Worm (Caenorhabditis elegans): ENCODE results near the gene unc-1.

unc-1 gene

DNA sequence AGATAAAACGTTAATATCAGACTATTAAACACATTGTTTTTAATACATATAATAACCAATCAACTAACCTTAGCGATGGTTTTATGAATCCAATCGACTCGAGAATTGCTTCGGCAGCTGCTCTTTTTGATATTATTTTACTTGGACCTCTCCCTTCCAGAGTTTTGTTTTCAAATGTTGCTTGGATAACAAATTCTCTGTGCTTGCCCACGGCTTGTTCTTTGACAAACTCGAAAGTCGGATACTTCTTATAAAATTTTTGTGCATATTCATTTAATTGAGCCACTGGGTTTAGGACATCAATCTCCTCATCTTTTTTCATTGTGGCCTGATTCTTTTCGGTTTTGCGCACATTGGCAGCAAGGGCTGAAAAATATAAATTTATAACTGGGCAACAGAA, 37.2 kb downstream of the unc-1 start, which contains the start of gene F55A4.3:
Gene F55A4.3, minus strand, starts transcription at position 101 of the 400 bp plus-strand sequence.
- TF ChIP-seq lin-13 (GFP tag; optimal IDR thresholded peaks at IDR 0.05) (no peak), mdl-1 (tag; optimal IDR thresholded peaks at IDR 0.05) (no peak), nhr-10 (tag; optimal IDR thresholded peaks at IDR 0.05) (no peak), crh-2 (tag; optimal IDR thresholded peaks at IDR 0.05) (no peak)

DNA sequence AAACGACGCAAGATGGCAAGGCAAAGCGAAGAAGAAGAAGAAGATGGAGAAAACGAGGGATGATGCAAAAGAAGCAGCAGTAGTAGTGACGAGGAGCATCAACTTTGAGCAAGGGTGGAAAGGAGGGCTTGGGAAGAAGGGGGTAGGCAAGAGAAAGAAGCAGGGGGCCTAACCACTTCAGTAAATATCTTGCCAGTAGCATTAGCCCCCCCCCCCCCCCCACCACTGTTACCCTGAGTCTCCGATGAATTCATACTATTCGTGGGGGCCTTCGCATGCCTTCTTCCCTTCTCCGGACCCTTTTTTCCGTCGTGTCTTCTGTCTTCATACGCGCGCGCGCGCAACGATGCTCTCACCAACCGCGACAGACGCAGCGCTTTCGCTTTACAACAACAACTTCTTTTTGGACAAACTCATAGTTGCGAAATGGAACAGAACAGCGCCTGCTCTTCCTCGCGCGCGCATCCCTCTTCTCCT, 40.4 kb downstream of the unc-1 start:
- no peak for TF ChIP-seq ztf-11 (tag; optimal IDR thresholded peaks at IDR 0.05)
- peak; percentile 68 for TF ChIP-seq nhr-129 (tag; optimal IDR thresholded peaks at IDR 0.05)
- TF ChIP-seq blmp-1 (tag; optimal IDR thresholded peaks at IDR 0.05; ENCODE audit: insufficient read depth): no peak
- TF ChIP-seq egl-27 (tag; optimal IDR thresholded peaks at IDR 0.05): no peak
- TF ChIP-seq ztf-4 (tag; optimal IDR thresholded peaks at IDR 0.05): no peak
- peak; percentile 74 for TF ChIP-seq unc-55 (GFP tag; optimal IDR thresholded peaks at IDR 0.05)
- TF ChIP-seq nhr-6 (tag; optimal IDR thresholded peaks at IDR 0.05): no peak
- no peak for TF ChIP-seq lin-13 (GFP tag; optimal IDR thresholded peaks at IDR 0.05)
- TF ChIP-seq aly-2 (tag; optimal IDR thresholded peaks at IDR 0.05): no peak
- TF ChIP-seq lsy-2 (tag; optimal IDR thresholded peaks at IDR 0.05): peak in 1 of 2 experiments; percentile 9
- peak; percentile 2 for TF ChIP-seq mab-5 (tag; optimal IDR thresholded peaks at IDR 0.05)

DNA sequence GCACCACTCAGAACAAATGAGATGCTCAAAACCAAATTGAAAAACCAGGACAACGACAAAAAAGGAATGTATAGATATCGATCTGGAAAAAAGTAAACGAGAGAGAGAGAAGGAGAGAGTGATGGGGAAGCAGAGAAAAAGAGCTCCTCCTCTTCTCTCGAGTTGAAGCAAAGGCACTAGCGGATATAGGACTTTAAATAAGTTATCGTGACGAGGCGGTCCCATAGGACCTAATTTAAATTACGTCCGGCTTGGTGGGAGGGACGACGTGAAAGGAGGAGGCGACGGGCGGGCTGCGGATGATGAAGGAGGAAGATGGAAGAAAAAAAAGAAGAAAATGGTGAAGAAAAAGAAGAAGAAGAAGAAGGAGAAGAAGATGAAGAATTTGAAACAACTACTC, 43.7 kb downstream of the unc-1 start:
- TF ChIP-seq alr-1 (tag; optimal IDR thresholded peaks at IDR 0.05) (no peak), nhr-77 (tag; optimal IDR thresholded peaks at IDR 0.05) (no peak), ceh-16 (tag; optimal IDR thresholded peaks at IDR 0.05) (no peak), peb-1 (tag; optimal IDR thresholded peaks at IDR 0.05) (no peak), nhr-10 (tag; optimal IDR thresholded peaks at IDR 0.05) (no peak), ztf-11 (tag; optimal IDR thresholded peaks at IDR 0.05) (no peak), unc-39 (tag; optimal IDR thresholded peaks at IDR 0.05) (no peak), ceh-82 (tag; optimal IDR thresholded peaks at IDR 0.05) (no peak), R02D3.7 (tag; optimal IDR thresholded peaks at IDR 0.05) (no peak), unc-55 (GFP tag; optimal IDR thresholded peaks at IDR 0.05) (no peak), mab-5 (tag; optimal IDR thresholded peaks at IDR 0.05) (peak; percentile 26), ama-1 (optimal IDR thresholded peaks at IDR 0.05) (no peak), lsy-2 (tag; optimal IDR thresholded peaks at IDR 0.05) (peak; percentile 1 to 53), nhr-23 (tag; optimal IDR thresholded peaks at IDR 0.05) (no peak), dmd-4 (tag; optimal IDR thresholded peaks at IDR 0.05) (no peak), mbf-1 (tag; optimal IDR thresholded peaks at IDR 0.05) (no peak), sem-4 (tag; optimal IDR thresholded peaks at IDR 0.05) (no peak), egl-27 (tag; optimal IDR thresholded peaks at IDR 0.05) (no peak), ztf-1 (GFP tag; conservative IDR thresholded peaks at IDR 0.05) (no peak), Y55F3AM.14 (GFP tag; optimal IDR thresholded peaks at IDR 0.05) (no peak), gmeb-1 (tag; optimal IDR thresholded peaks at IDR 0.05) (no peak), nhr-12 (tag; optimal IDR thresholded peaks at IDR 0.05) (no peak), nhr-11 (tag; optimal IDR thresholded peaks at IDR 0.05) (no peak), crh-2 (tag; optimal IDR thresholded peaks at IDR 0.05) (peak; percentile 16), snpc-4 (tag; optimal IDR thresholded peaks at IDR 0.05) (no peak), nhr-6 (tag; optimal IDR thresholded peaks at IDR 0.05) (no peak), nhr-129 (tag; optimal IDR thresholded peaks at IDR 0.05) (peak; percentile 19), sma-3 (GFP tag; optimal IDR thresholded peaks at IDR 0.05) (no peak), sma-9 (GFP tag; optimal IDR thresholded peaks at IDR 0.05) (no peak), sma-9 (tag; optimal IDR thresholded peaks at IDR 0.05) (no peak), nhr-21 (tag; optimal IDR thresholded peaks at IDR 0.05) (no peak), C34F6.9 (tag; optimal IDR thresholded peaks at IDR 0.05) (peak; percentile 25), blmp-1 (tag; optimal IDR thresholded peaks at IDR 0.05; ENCODE audit: insufficient read depth) (no peak), F13H6.1 (tag; optimal IDR thresholded peaks at IDR 0.05) (no peak)

DNA sequence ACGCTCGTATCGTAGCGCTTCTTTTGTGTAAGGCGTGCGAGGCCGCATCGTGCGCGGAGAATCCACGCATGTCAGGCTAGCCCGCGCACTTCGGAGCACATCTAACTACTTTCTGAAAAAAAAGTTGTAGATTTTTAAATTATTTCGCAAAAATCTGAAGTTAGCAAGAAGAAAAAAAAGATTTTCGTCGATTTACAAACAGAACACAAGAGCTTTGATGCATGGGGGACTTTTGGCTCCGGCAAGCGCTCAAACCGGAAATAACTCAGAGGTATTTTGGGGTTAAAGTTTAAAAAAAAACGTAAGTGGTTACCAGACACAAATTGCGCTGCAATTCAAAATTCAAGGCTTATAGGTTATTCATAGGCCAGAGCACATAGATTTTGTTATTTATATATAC, 44.8 kb downstream of the unc-1 start, which contains the start of the genes F55A4.13 and nlf-1:
Gene F55A4.13, minus strand, starts transcription at position 101 of the 400 bp plus-strand sequence.
Gene nlf-1, minus strand, starts transcription at position 112 of the 400 bp plus-strand sequence.
- TF ChIP-seq egl-27 (tag; optimal IDR thresholded peaks at IDR 0.05) (no peak), Y55F3AM.14 (GFP tag; optimal IDR thresholded peaks at IDR 0.05) (no peak), unc-62 (GFP tag; optimal IDR thresholded peaks at IDR 0.05) (no peak), R02D3.7 (tag; optimal IDR thresholded peaks at IDR 0.05) (no peak), lin-39 (tag; optimal IDR thresholded peaks at IDR 0.05) (no peak), sem-4 (tag; optimal IDR thresholded peaks at IDR 0.05) (no peak), nhr-6 (tag; optimal IDR thresholded peaks at IDR 0.05) (no peak), lsy-2 (tag; optimal IDR thresholded peaks at IDR 0.05) (no peak), elt-1 (tag; optimal IDR thresholded peaks at IDR 0.05) (no peak), snpc-4 (tag; optimal IDR thresholded peaks at IDR 0.05) (no peak), nhr-21 (tag; optimal IDR thresholded peaks at IDR 0.05) (no peak), nhr-23 (tag; optimal IDR thresholded peaks at IDR 0.05) (no peak), nhr-25 (tag; optimal IDR thresholded peaks at IDR 0.05) (no peak), unc-55 (GFP tag; optimal IDR thresholded peaks at IDR 0.05) (no peak), ztf-1 (GFP tag; conservative IDR thresholded peaks at IDR 0.05) (no peak), unc-39 (tag; optimal IDR thresholded peaks at IDR 0.05) (no peak)
